Fruit fly (Drosophila melanogaster): ENCODE data around the gene CG3557.

CG3557 gene

DNA sequence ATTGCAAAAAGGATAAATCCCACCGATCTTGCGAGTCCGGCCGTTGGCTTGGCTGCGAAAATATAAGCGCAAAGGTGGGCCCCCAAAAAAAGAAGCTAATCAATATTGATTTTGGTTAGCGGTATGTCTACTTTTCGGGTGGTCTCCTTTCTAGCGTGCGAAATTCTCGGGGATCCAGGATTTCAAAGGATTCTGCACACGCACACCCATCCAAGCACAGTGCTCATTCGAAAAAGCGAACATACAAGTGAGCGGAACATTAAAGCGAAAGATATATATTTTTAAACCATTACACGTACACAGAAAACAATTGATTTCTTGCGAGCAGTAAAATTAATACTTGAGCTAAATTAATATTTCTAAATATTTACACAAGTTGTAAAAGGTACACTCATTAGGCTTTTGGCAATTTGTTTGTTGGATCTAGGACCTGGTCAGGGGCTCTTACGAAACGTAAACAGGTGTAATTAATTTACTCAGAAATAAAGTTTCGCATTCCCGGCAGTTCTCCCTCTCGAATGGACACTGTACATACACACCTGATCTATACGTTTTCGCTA is 19.9 kb downstream of the CG3557 start (continued):
- TF ChIP-seq CG3032 (tag; optimal IDR thresholded peaks at IDR 0.05) (peak; percentile 6), CG6276 (GFP tag; optimal IDR thresholded peaks at IDR 0.05) (no peak), Hr38 (GFP tag; optimal IDR thresholded peaks at IDR 0.05) (no peak), CG6808 (GFP tag; optimal IDR thresholded peaks at IDR 0.05) (peak; percentile 16), Eip78C (GFP tag) (peak; percentile 86), CG32006 (GFP tag; optimal IDR thresholded peaks at IDR 0.05) (peak; percentile 42), CG11762 (GFP tag; optimal IDR thresholded peaks at IDR 0.05; ENCODE audit: insufficient read depth) (peak; percentile 16), esn (GFP tag; optimal IDR thresholded peaks at IDR 0.05) (peak; percentile 20), dsx (GFP tag; optimal IDR thresholded peaks at IDR 0.05; ENCODE audit: poor library complexity, severe bottlenecking) (no peak), CG34406 (GFP tag; optimal IDR thresholded peaks at IDR 0.05) (peak; percentile 5), CG3919 (GFP tag; optimal IDR thresholded peaks at IDR 0.05) (no peak), CG10669 (GFP tag; optimal IDR thresholded peaks at IDR 0.05) (peak; percentile 42), CG8119 (GFP tag; IDR thresholded peaks at IDR 0.05) (peak; percentile 30; the same call in 1 of the 3 replicates), Hr4 (GFP tag; optimal IDR thresholded peaks at IDR 0.05) (peak; percentile 37), net (GFP tag; optimal IDR thresholded peaks at IDR 0.05) (no peak), spab (GFP tag; optimal IDR thresholded peaks at IDR 0.05) (peak; percentile 39), CG8319 (GFP tag; optimal IDR thresholded peaks at IDR 0.05) (no peak), dac (GFP tag; optimal IDR thresholded peaks at IDR 0.05) (no peak), pdm3 (GFP tag; optimal IDR thresholded peaks at IDR 0.05) (peak; percentile 39)

DNA sequence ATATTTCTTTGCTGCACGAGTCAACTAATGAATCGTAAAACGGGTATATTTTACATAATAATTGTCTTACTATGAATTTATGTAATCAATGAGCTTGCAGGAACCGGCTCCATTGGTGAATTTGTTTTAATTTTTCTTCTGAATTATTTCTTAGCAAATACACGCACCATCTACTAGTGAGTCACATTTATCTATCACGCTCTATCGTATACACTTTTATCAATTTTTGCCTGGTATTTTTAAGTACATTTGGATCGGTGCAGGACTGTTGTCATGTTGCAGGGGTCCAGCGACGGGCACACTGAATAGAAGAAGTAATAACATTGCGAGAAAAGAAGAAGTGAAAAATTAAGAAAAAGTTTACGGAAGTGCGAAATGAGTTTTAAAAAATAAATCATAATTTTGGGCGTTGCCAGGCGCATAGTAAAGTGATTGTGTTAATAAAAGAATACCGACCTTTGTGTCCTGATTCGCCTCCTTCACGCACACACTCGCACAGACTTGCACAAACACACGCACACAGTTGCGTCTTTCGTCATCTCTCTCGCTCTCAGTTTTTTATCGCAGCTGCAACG is 20.4 kb downstream of the CG3557 start, which contains the start of the genes Rab5 and Axud1:
TSS of gene Rab5 (minus strand) at position 197 of the 575 bp plus-strand sequence.
TSS of gene Axud1 (plus strand) at position 269 of the 575 bp plus-strand sequence.
- TF ChIP-seq ss (GFP tag; optimal IDR thresholded peaks at IDR 0.05) (peak; percentile 5 to 10), CG6163 (GFP tag; IDR thresholded peaks at IDR 0.05) (peak; percentile 56; the same call in 2 of the 3 replicates), CG11902 (GFP tag; optimal IDR thresholded peaks at IDR 0.05) (no peak), CG9139 (GFP tag; optimal IDR thresholded peaks at IDR 0.05) (peak; percentile 39), CG6854 (GFP tag; optimal IDR thresholded peaks at IDR 0.05) (peak; percentile 52), Eip78C (GFP tag) (peak; percentile 55), eg (GFP tag; IDR thresholded peaks at IDR 0.05) (peak; percentile 68; the same call in 2 of the 3 replicates), CG10631 (GFP tag; optimal IDR thresholded peaks at IDR 0.05) (no peak), dsx (GFP tag; optimal IDR thresholded peaks at IDR 0.05; ENCODE audit: poor library complexity, severe bottlenecking) (no peak), dac (GFP tag; optimal IDR thresholded peaks at IDR 0.05) (no peak), CG11294 (GFP tag; IDR thresholded peaks at IDR 0.05) (no peak), fd85E (GFP tag; optimal IDR thresholded peaks at IDR 0.05) (no peak), Hr38 (GFP tag; optimal IDR thresholded peaks at IDR 0.05) (no peak), Hr39 (GFP tag; optimal IDR thresholded peaks at IDR 0.05) (no peak), CG3919 (GFP tag; optimal IDR thresholded peaks at IDR 0.05) (peak; percentile 6), CG10669 (GFP tag; optimal IDR thresholded peaks at IDR 0.05) (no peak), Gug (GFP tag; IDR thresholded peaks at IDR 0.05) (no peak), Ets96B (tag; optimal IDR thresholded peaks at IDR 0.05) (no peak), esn (GFP tag; optimal IDR thresholded peaks at IDR 0.05) (no peak), CG6276 (GFP tag; optimal IDR thresholded peaks at IDR 0.05) (peak; percentile 22), svp (GFP tag) (peak; percentile 61), Lpt (GFP tag; optimal IDR thresholded peaks at IDR 0.05) (no peak), Met (GFP tag; optimal IDR thresholded peaks at IDR 0.05) (no peak), CG34406 (GFP tag; optimal IDR thresholded peaks at IDR 0.05) (no peak), Blimp-1 (GFP tag; optimal IDR thresholded peaks at IDR 0.05) (no peak), cyc (GFP tag; optimal IDR thresholded peaks at IDR 0.05) (peak; percentile 6), vri (GFP tag; optimal IDR thresholded peaks at IDR 0.05) (no peak), fkh (GFP tag; optimal IDR thresholded peaks at IDR 0.05) (peak; percentile 17), CG8119 (GFP tag; IDR thresholded peaks at IDR 0.05) (peak; percentile 33; the same call in 2 of the 3 replicates), CG1621 (tag; optimal IDR thresholded peaks at IDR 0.05) (no peak), CG4318 (GFP tag; optimal IDR thresholded peaks at IDR 0.05) (no peak), CG6792 (GFP tag; optimal IDR thresholded peaks at IDR 0.05) (no peak), Sox14 (GFP tag; optimal IDR thresholded peaks at IDR 0.05) (no peak), CG32006 (GFP tag; optimal IDR thresholded peaks at IDR 0.05) (no peak), net (GFP tag; optimal IDR thresholded peaks at IDR 0.05) (peak; percentile 14), CG15336 (GFP tag; IDR thresholded peaks at IDR 0.05) (peak; percentile 71)

All from whole organism, prepupa.